Worm (Caenorhabditis elegans) whole organism, L3 larva: Measurements from ENCODE around the gene W02A2.8.
A peak's percentile ranks its signal among the peaks of the same experiment; 100 is the strongest.

Experiments used
- R02D3.7 ChIP-seq: fragments of 150-350 bp; optimal IDR thresholded peaks from 2 replicates; lab custom pipeline; 2014; ENCODE audit warnings: missing biosample characterization, missing genetic modification characterization
- aly-2 ChIP-seq: fragments of 150-350 bp; optimal IDR thresholded peaks from 2 replicates; lab custom pipeline; 2014; ENCODE audit warnings: missing biosample characterization, missing genetic modification characterization
- ama-1 ChIP-seq: fragments of 150-350 bp; optimal IDR thresholded peaks from 2 replicates; lab custom pipeline; 2018
- ceh-16 ChIP-seq: sonication (generic microtip); optimal IDR thresholded peaks from 2 replicates; lab custom pipeline; 2017; ENCODE audit warnings: missing biosample characterization, missing genetic modification characterization
- ceh-28 ChIP-seq: fragments of 150-350 bp; optimal IDR thresholded peaks from 2 replicates; lab custom pipeline; 2014; ENCODE audit warnings: missing biosample characterization, missing genetic modification reagents, missing genetic modification characterization
- ceh-9 ChIP-seq: sonication (generic microtip); optimal IDR thresholded peaks from 2 replicates; lab custom pipeline; 2018; ENCODE audit warnings: missing biosample characterization, missing genetic modification characterization
- daf-12 ChIP-seq: fragments of 150-350 bp; optimal IDR thresholded peaks from 2 replicates; lab custom pipeline; 2014; ENCODE audit warnings: missing biosample characterization, missing genetic modification reagents, missing genetic modification characterization
- egl-27 ChIP-seq: sonication (generic microtip); optimal IDR thresholded peaks from 4 replicates; lab custom pipeline; 2017; ENCODE audit warnings: missing biosample characterization, missing genetic modification reagents, missing genetic modification characterization
- egl-5 ChIP-seq: fragments of 150-350 bp; optimal IDR thresholded peaks from 2 replicates; lab custom pipeline; 2017; ENCODE audit warnings: missing biosample characterization, missing genetic modification reagents, missing genetic modification characterization, inconsistent platforms
- elt-1 ChIP-seq: fragments of 150-350 bp; optimal IDR thresholded peaks from 2 replicates; lab custom pipeline; 2014; ENCODE audit warnings: missing biosample characterization, missing genetic modification characterization
- elt-2 ChIP-seq: sonication (generic microtip); optimal IDR thresholded peaks from 2 replicates; lab custom pipeline; 2016; ENCODE audit warnings: missing genetic modification reagents, mild to moderate bottlenecking, missing genetic modification characterization, missing compliant biosample characterization
- elt-3 ChIP-seq, 3 experiments: fragments of 150-350 bp in 1 of 3; sonication (generic microtip) in 2 of 3; optimal IDR thresholded peaks; 2 replicates in 2 of 3; 4 replicates in 1 of 3; lab custom pipeline; 2014 to 2017; ENCODE audit warnings: missing biosample characterization in 3 of 3, missing genetic modification characterization in 3 of 3
- fkh-2 ChIP-seq: fragments of 150-350 bp; optimal IDR thresholded peaks from 2 replicates; lab custom pipeline; 2014; ENCODE audit warnings: missing biosample characterization, missing genetic modification reagents, missing genetic modification characterization
- fos-1 ChIP-seq: fragments of 150-350 bp; optimal IDR thresholded peaks from 2 replicates; lab custom pipeline; 2014; ENCODE audit warnings: missing biosample characterization, missing genetic modification characterization
- hmg-11 ChIP-seq: sonication (generic microtip); optimal IDR thresholded peaks from 2 replicates; lab custom pipeline; 2016; ENCODE audit warnings: missing genetic modification characterization, missing compliant biosample characterization
- jun-1 ChIP-seq: fragments of 150-350 bp; optimal IDR thresholded peaks from 2 replicates; lab custom pipeline; 2014; ENCODE audit warnings: missing biosample characterization, missing genetic modification reagents, missing genetic modification characterization
- lin-15B ChIP-seq: fragments of 150-350 bp; optimal IDR thresholded peaks from 2 replicates; lab custom pipeline; 2014; ENCODE audit warnings: missing biosample characterization, missing genetic modification characterization
- lin-39 ChIP-seq: fragments of 150-350 bp; optimal IDR thresholded peaks from 2 replicates; lab custom pipeline; 2018; ENCODE audit warnings: missing biosample characterization, missing genetic modification reagents, missing genetic modification characterization
- lsy-12 ChIP-seq: sonication (generic microtip); optimal IDR thresholded peaks from 2 replicates; lab custom pipeline; 2016; ENCODE audit warnings: mild to moderate bottlenecking, missing genetic modification characterization, missing compliant biosample characterization
- mml-1 ChIP-seq: fragments of 150-350 bp; sonication (generic microtip); optimal IDR thresholded peaks from 3 replicates; lab custom pipeline; 2014; ENCODE audit warnings: missing biosample characterization, missing genetic modification characterization
- nfya-1 ChIP-seq: sonication (generic microtip); optimal IDR thresholded peaks from 2 replicates; lab custom pipeline; 2017; ENCODE audit warnings: missing genetic modification characterization, mild to moderate bottlenecking, missing compliant biosample characterization, antibody characterized with exemption, moderate library complexity; ENCODE audit not compliant: insufficient read depth
- nhr-11 ChIP-seq: fragments of 150-350 bp; optimal IDR thresholded peaks from 2 replicates; lab custom pipeline; 2014; ENCODE audit warnings: missing biosample characterization, missing genetic modification characterization
- nhr-12 ChIP-seq: fragments of 150-350 bp; optimal IDR thresholded peaks from 2 replicates; lab custom pipeline; 2014; ENCODE audit warnings: missing biosample characterization, missing genetic modification characterization
- nhr-23 ChIP-seq: fragments of 150-350 bp; optimal IDR thresholded peaks from 2 replicates; lab custom pipeline; 2014; ENCODE audit warnings: missing biosample characterization, missing genetic modification reagents, missing genetic modification characterization
- nhr-25 ChIP-seq: sonication (generic microtip); optimal IDR thresholded peaks from 2 replicates; lab custom pipeline; 2017; ENCODE audit warnings: missing biosample characterization, missing genetic modification characterization
- nhr-43 ChIP-seq: sonication (generic microtip); optimal IDR thresholded peaks from 2 replicates; lab custom pipeline; 2016; ENCODE audit warnings: mild to moderate bottlenecking, missing genetic modification characterization, missing compliant biosample characterization; ENCODE audit not compliant: poor library complexity, severe bottlenecking
- nhr-67 ChIP-seq: fragments of 150-350 bp; optimal IDR thresholded peaks from 2 replicates; lab custom pipeline; 2014; ENCODE audit warnings: missing biosample characterization, missing genetic modification characterization
- nhr-76 ChIP-seq: fragments of 150-350 bp; sonication (generic microtip); optimal IDR thresholded peaks from 5 replicates; lab custom pipeline; 2014; ENCODE audit warnings: missing biosample characterization, missing genetic modification characterization
- pha-4 ChIP-seq: fragments of 150-350 bp; optimal IDR thresholded peaks from 2 replicates; lab custom pipeline; 2014; ENCODE audit warnings: missing biosample characterization, missing genetic modification reagents, missing genetic modification characterization
- pqm-1 ChIP-seq: fragments of 150-350 bp; optimal IDR thresholded peaks from 2 replicates; lab custom pipeline; 2017; ENCODE audit warnings: missing biosample characterization, missing genetic modification characterization, inconsistent platforms
- tbx-2 ChIP-seq: sonication (generic microtip); optimal IDR thresholded peaks from 2 replicates; lab custom pipeline; 2016; ENCODE audit warnings: mild to moderate bottlenecking, missing genetic modification characterization, missing compliant biosample characterization
- unc-39 ChIP-seq: sonication (generic microtip); optimal IDR thresholded peaks from 4 replicates; lab custom pipeline; 2017; ENCODE audit warnings: missing biosample characterization, missing genetic modification characterization
- unc-62 ChIP-seq: fragments of 150-350 bp; sonication (generic microtip); optimal IDR thresholded peaks from 4 replicates; lab custom pipeline; 2014; ENCODE audit warnings: missing biosample characterization, missing genetic modification reagents, missing genetic modification characterization
- zag-1 ChIP-seq: fragments of 150-350 bp; optimal IDR thresholded peaks from 2 replicates; lab custom pipeline; 2014; ENCODE audit warnings: missing biosample characterization, missing genetic modification characterization
- ztf-11 ChIP-seq: fragments of 150-350 bp; optimal IDR thresholded peaks from 2 replicates; lab custom pipeline; 2014; ENCODE audit warnings: missing biosample characterization, missing genetic modification characterization
- ztf-4 ChIP-seq: fragments of 150-350 bp; optimal IDR thresholded peaks from 2 replicates; lab custom pipeline; 2014; ENCODE audit warnings: missing biosample characterization, missing genetic modification characterization

W02A2.8 gene

DNA sequence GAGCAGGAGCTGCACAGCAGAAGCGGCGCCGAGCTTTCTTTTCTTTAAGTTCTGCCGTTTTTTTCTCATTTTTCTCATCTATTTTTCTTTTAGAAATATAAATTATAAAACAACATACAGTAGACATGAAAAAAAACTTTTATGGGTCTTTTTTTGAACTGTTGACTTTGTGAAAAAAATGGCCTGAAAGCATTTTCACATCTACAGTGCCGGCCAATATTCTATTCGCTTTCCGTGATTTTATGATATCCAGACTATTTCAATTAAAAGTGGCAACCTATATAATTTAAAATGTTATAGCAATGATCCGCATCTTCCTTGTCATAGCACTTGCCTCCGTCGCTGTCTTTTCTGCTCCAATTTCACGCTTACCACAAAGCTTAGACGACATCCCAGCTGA, 30.3 kb downstream of the W02A2.8 start, which contains the start of gene far-6:
Gene far-6, plus strand, starts transcription at position 301 of the 400 bp plus-strand sequence.
- TF ChIP-seq daf-12 (tag; lab: Kevin White, UChicago), result no peak
- no peak for TF ChIP-seq zag-1 (tag; lab: Kevin White, UChicago)
- TF ChIP-seq unc-39 (tag; lab: Kevin White, UChicago), result no peak
- TF ChIP-seq pqm-1 (tag; lab: Kevin White, UChicago), result no peak
- TF ChIP-seq egl-5 (tag; lab: Kevin White, UChicago), result no peak
- no peak for TF ChIP-seq lin-39 (tag; lab: Kevin White, UChicago)
- TF ChIP-seq hmg-11 (tag; lab: Kevin White, UChicago), result no peak
- no peak for TF ChIP-seq mml-1 (tag; lab: Kevin White, UChicago)
- TF ChIP-seq jun-1, result no peak
- TF ChIP-seq elt-3 (tag; optimal IDR thresholded peaks at IDR 0.05; lab: Kevin White, UChicago), result no peak
- TF ChIP-seq nhr-11 (tag; lab: Kevin White, UChicago), result no peak
- no peak for TF ChIP-seq ama-1 (lab: Kevin White, UChicago)
- TF ChIP-seq nhr-25, result no peak
- no peak for TF ChIP-seq ceh-16 (tag; lab: Kevin White, UChicago)
- no peak for TF ChIP-seq pha-4
- no peak for TF ChIP-seq fkh-2 (tag; lab: Kevin White, UChicago)
- no peak for TF ChIP-seq ceh-9
- no peak for TF ChIP-seq lsy-12 (tag; lab: Kevin White, UChicago)

DNA sequence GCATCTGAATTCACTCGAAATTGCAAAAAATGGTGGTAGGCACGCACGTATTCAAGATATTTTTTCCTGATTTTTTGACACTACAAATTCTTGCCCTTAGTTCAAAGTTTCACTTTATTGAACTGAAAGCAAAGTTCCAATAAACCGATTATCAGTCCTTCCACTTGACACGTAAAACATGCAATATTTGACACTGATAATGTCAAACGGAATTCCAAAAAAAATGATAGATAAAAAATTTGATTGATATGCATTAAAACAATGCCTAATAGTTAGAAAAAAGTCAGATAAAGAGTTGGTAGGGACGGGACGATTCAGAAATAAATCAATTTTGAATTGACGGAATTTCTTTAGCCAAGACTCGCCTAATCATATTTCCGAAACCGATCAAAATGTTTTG, 31.3 kb downstream of the W02A2.8 start:
- peak; percentile 95 for TF ChIP-seq pqm-1 (tag; lab: Kevin White, UChicago)
- TF ChIP-seq unc-39 (tag; lab: Kevin White, UChicago), result no peak
- no peak for TF ChIP-seq nfya-1 (tag; lab: Kevin White, UChicago)
- no peak for TF ChIP-seq nhr-43 (tag; lab: Kevin White, UChicago)
- no peak for TF ChIP-seq R02D3.7 (tag; lab: Kevin White, UChicago)
- peak; percentile 98 for TF ChIP-seq elt-2 (tag; lab: Kevin White, UChicago)
- no peak for TF ChIP-seq fos-1 (tag; lab: Kevin White, UChicago)
- TF ChIP-seq pha-4, result peak; percentile 49
- TF ChIP-seq jun-1, result peak; percentile 69
- no peak for TF ChIP-seq nhr-12 (tag; lab: Kevin White, UChicago)
- TF ChIP-seq tbx-2 (tag; lab: Kevin White, UChicago), result no peak
- TF ChIP-seq ama-1 (lab: Kevin White, UChicago), result no peak
- no peak for TF ChIP-seq zag-1 (tag; lab: Kevin White, UChicago)
- TF ChIP-seq aly-2 (tag; lab: Kevin White, UChicago), result no peak

DNA sequence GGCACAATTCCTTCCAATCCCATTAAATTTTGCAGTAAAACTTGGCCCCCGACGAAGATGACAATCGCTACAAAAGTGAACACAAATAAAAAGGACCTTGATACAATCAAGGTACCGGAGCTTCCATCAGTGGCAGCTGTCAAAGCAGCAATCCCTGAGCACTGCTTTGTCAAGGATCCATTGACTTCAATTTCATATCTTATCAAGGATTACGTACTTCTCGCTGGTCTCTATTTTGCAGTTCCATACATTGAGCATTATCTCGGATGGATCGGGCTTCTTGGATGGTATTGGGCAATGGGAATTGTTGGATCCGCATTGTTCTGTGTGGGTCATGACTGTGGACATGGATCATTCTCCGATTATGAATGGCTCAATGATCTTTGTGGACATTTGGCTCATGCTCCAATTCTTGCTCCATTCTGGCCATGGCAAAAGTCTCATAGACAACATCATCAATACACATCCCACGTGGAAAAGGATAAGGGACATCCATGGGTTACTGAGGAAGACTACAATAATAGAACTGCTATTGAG, 34.5 kb downstream of the W02A2.8 start, which contains the start of gene fat-2:
Gene fat-2, plus strand, starts transcription at position 51 of the 537 bp plus-strand sequence.
- TF ChIP-seq ztf-4 (tag; lab: Kevin White, UChicago) (no peak), R02D3.7 (tag; lab: Kevin White, UChicago) (no peak)

DNA sequence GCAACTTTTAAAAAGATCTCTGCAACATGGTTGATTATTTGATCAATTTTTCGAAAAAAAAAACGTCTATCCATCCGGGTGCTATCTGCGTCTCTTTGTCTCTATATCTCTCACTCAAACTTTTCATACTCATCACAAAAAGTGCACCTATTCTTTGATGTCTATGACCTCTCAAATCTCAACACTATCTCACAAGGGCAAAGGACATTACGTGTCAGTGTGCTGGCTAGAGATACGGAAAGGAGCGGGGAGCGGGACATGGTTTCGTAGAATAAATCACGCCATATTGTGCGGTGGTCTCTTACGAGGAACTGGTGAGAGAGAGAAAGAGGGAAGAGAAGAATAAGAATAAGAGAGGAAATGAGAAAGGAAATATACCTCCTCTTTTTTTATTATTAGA, 36.0 kb downstream of the W02A2.8 start:
- peak; percentile 40 for TF ChIP-seq R02D3.7 (tag; lab: Kevin White, UChicago)
- TF ChIP-seq nhr-67 (tag; lab: Kevin White, UChicago), result no peak
- peak; percentile 95 for TF ChIP-seq pqm-1 (tag; lab: Kevin White, UChicago)
- peak; percentile 62 for TF ChIP-seq nhr-25
- TF ChIP-seq elt-2 (tag; lab: Kevin White, UChicago), result peak; percentile 97
- peak; percentile 88 for TF ChIP-seq unc-62 (GFP tag; lab: Kevin White, UChicago)
- TF ChIP-seq unc-39 (tag; lab: Kevin White, UChicago), result no peak
- TF ChIP-seq elt-3 (tag; optimal IDR thresholded peaks at IDR 0.05; lab: Kevin White, UChicago), result no peak
- no peak for TF ChIP-seq ceh-16 (tag; lab: Kevin White, UChicago)
- no peak for TF ChIP-seq ztf-4 (tag; lab: Kevin White, UChicago)
- no peak for TF ChIP-seq ztf-11 (tag; lab: Kevin White, UChicago)
- peak; percentile 34 for TF ChIP-seq nhr-76 (tag; lab: Kevin White, UChicago)
- TF ChIP-seq nfya-1 (tag; lab: Kevin White, UChicago), result peak; percentile 81
- peak; percentile 8 for TF ChIP-seq egl-5 (tag; lab: Kevin White, UChicago)
- TF ChIP-seq lin-15B (tag; lab: Kevin White, UChicago), result peak; percentile 56
- peak; percentile 54 for TF ChIP-seq nhr-11 (tag; lab: Kevin White, UChicago)
- peak; percentile 38 for TF ChIP-seq tbx-2 (tag; lab: Kevin White, UChicago)
- peak; percentile 71 for TF ChIP-seq ceh-28 (tag; lab: Kevin White, UChicago)
- TF ChIP-seq aly-2 (tag; lab: Kevin White, UChicago), result no peak
- TF ChIP-seq lsy-12 (tag; lab: Kevin White, UChicago), result peak; percentile 46
- peak; percentile 48 for TF ChIP-seq hmg-11 (tag; lab: Kevin White, UChicago)
- no peak for TF ChIP-seq mml-1 (tag; lab: Kevin White, UChicago)
- TF ChIP-seq elt-1, result no peak
- no peak for TF ChIP-seq ama-1 (lab: Kevin White, UChicago)
- peak; percentile 46 for TF ChIP-seq fos-1 (tag; lab: Kevin White, UChicago)
- TF ChIP-seq nhr-12 (tag; lab: Kevin White, UChicago), result no peak
- peak; percentile 42 for TF ChIP-seq nhr-43 (tag; lab: Kevin White, UChicago)
- TF ChIP-seq nhr-23 (tag; lab: Kevin White, UChicago), result peak; percentile 95
- peak; percentile 17 for TF ChIP-seq egl-27
- TF ChIP-seq pha-4, result peak; percentile 69
- peak; percentile 57 for TF ChIP-seq jun-1
